Fruit fly (Drosophila melanogaster): Measurements from ENCODE around the gene CG46383.
A peak's percentile ranks its signal among the peaks of the same experiment; 100 is the strongest.

CG46383 gene

DNA sequence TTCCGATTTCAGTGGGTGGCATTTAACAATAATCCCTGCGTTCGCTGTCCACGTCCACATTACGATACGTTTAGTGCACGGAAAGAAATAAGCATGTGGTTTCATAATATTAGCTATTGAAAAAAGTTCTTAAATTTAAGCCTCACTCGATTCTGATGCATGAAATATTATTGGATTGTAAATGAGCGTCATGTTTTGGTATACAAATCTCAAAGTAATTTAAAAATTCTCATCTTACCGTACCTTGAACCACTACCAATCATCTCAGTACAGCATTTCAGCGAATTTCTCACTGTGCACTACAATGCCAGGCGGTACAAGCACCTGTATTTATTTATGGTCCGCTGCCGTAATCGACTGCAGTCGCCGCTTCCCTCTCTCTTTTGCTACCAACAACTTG, 23.5 kb upstream of the CG46383 start (continued):
- peak; percentile 80 for TF ChIP-seq Dad (GFP tag; optimal IDR thresholded peaks at IDR 0.05)
- TF ChIP-seq Hsf (GFP tag; optimal IDR thresholded peaks at IDR 0.05), result peak; percentile 78
- peak; percentile 47 to 91 for TF ChIP-seq Hr51 (GFP tag; optimal IDR thresholded peaks at IDR 0.05)
- TF ChIP-seq CG10431 (GFP tag; optimal IDR thresholded peaks at IDR 0.05), result no peak
- TF ChIP-seq lbe (GFP tag; optimal IDR thresholded peaks at IDR 0.05), result peak; percentile 14
- TF ChIP-seq Fer1 (GFP tag; optimal IDR thresholded peaks at IDR 0.05), result peak; percentile 84
- TF ChIP-seq CG17829 (tag; optimal IDR thresholded peaks at IDR 0.05), result peak; percentile 80
- TF ChIP-seq CG1647 (GFP tag; optimal IDR thresholded peaks at IDR 0.05), result peak; percentile 58
- TF ChIP-seq Drgx (GFP tag; IDR thresholded peaks at IDR 0.05), result no peak
- TF ChIP-seq HmgD (GFP tag; optimal IDR thresholded peaks at IDR 0.05), result no peak
- TF ChIP-seq unpg (GFP tag; optimal IDR thresholded peaks at IDR 0.05), result peak; percentile 90
- no peak for TF ChIP-seq Mrtf (GFP tag; IDR thresholded peaks at IDR 0.05)
- TF ChIP-seq CG9817 (tag; optimal IDR thresholded peaks at IDR 0.05), result peak; percentile 83
- TF ChIP-seq CG15269 (tag; optimal IDR thresholded peaks at IDR 0.05), result peak; percentile 91
- no peak for TF ChIP-seq toy (GFP tag; IDR thresholded peaks at IDR 0.05)
- TF ChIP-seq lilli (GFP tag; optimal IDR thresholded peaks at IDR 0.05), result peak; percentile 83
- TF ChIP-seq mirr (GFP tag; optimal IDR thresholded peaks at IDR 0.05), result peak; percentile 23
- TF ChIP-seq CG2120 (GFP tag; optimal IDR thresholded peaks at IDR 0.05), result peak; percentile 83
- peak; percentile 86 for TF ChIP-seq ATbp (GFP tag; optimal IDR thresholded peaks at IDR 0.05)
- TF ChIP-seq CG15011 (GFP tag; optimal IDR thresholded peaks at IDR 0.05), result peak; percentile 56
- peak; percentile 78 for TF ChIP-seq HHEX (GFP tag; optimal IDR thresholded peaks at IDR 0.05)
- peak; percentile 70 for TF ChIP-seq Atf-2 (GFP tag; optimal IDR thresholded peaks at IDR 0.05)
- no peak for TF ChIP-seq ftz-f1 (GFP tag; optimal IDR thresholded peaks at IDR 0.05)
- TF ChIP-seq CG17912 (GFP tag; optimal IDR thresholded peaks at IDR 0.05), result no peak
- no peak for TF ChIP-seq dan (GFP tag; IDR thresholded peaks at IDR 0.05)
- TF ChIP-seq CG9797 (GFP tag; optimal IDR thresholded peaks at IDR 0.05), result no peak
- TF ChIP-seq HmgZ (tag; optimal IDR thresholded peaks at IDR 0.05), result peak; percentile 77
- TF ChIP-seq sna (GFP tag; IDR thresholded peaks at IDR 0.05; ENCODE audit: partially characterized antibody), result no peak
- TF ChIP-seq Sry-β (GFP tag; optimal IDR thresholded peaks at IDR 0.05), result no peak
- no peak for TF ChIP-seq CG14050 (GFP tag; IDR thresholded peaks at IDR 0.05)
- TF ChIP-seq cato (GFP tag; optimal IDR thresholded peaks at IDR 0.05; ENCODE audit: borderline replicate concordance), result peak; percentile 72
- peak; percentile 24 for TF ChIP-seq CG4617 (GFP tag; optimal IDR thresholded peaks at IDR 0.05; ENCODE audit: borderline replicate concordance)
- TF ChIP-seq CG12391 (tag; optimal IDR thresholded peaks at IDR 0.05), result peak; percentile 86
- TF ChIP-seq CG7271 (tag; optimal IDR thresholded peaks at IDR 0.05), result no peak
- TF ChIP-seq H15 (GFP tag; IDR thresholded peaks at IDR 0.05), result no peak
- peak; percentile 87 for TF ChIP-seq phol (tag; optimal IDR thresholded peaks at IDR 0.05)
- TF ChIP-seq CG34224 (GFP tag; IDR thresholded peaks at IDR 0.05; ENCODE audit: partially characterized antibody), result no peak
- TF ChIP-seq knrl (GFP tag; IDR thresholded peaks at IDR 0.05; ENCODE audit: partially characterized antibody), result no peak
- peak; percentile 82 for TF ChIP-seq CG10979 (tag; optimal IDR thresholded peaks at IDR 0.05)
- TF ChIP-seq ato (GFP tag; IDR thresholded peaks at IDR 0.05; ENCODE audit: partially characterized antibody), result no peak
- no peak for TF ChIP-seq Optix (GFP tag; IDR thresholded peaks at IDR 0.05)
- no peak for TF ChIP-seq tgo (GFP tag; IDR thresholded peaks at IDR 0.05)
- TF ChIP-seq CG12236 (GFP tag; optimal IDR thresholded peaks at IDR 0.05), result peak; percentile 48
- peak; percentile 27 for TF ChIP-seq CG3838 (GFP tag; optimal IDR thresholded peaks at IDR 0.05)
- peak; percentile 86 for TF ChIP-seq CG18262 (tag; optimal IDR thresholded peaks at IDR 0.05)
- TF ChIP-seq slp2 (GFP tag; optimal IDR thresholded peaks at IDR 0.05), result peak; percentile 71
- no peak for TF ChIP-seq CG14860 (GFP tag; IDR thresholded peaks at IDR 0.05; ENCODE audit: partially characterized antibody)
- TF ChIP-seq CG9215 (GFP tag; IDR thresholded peaks at IDR 0.05), result no peak
- TF ChIP-seq ham (GFP tag; IDR thresholded peaks at IDR 0.05), result no peak
- peak; percentile 48 for TF ChIP-seq CG8359 (GFP tag; optimal IDR thresholded peaks at IDR 0.05; ENCODE audit: borderline replicate concordance)

All from whole organism, embryonic.